Worm (Caenorhabditis elegans) whole organism, young adult: Measurements from ENCODE around the gene gpa-17.
A peak's percentile ranks its signal among the peaks of the same experiment; 100 is the strongest.
"Not testable (repeated sequence)": the region's sequence is repeated elsewhere in the genome, so short reads cannot be mapped to it uniquely, and the experiment has no call there.

Experiments used
- B0261.1 ChIP-seq: sonication (generic microtip); optimal IDR thresholded peaks from 2 replicates; lab custom pipeline; 2016; ENCODE audit warnings: mild to moderate bottlenecking, missing genetic modification characterization, moderate library complexity, missing compliant biosample characterization
- F23B12.7 ChIP-seq: sonication (generic microtip); optimal IDR thresholded peaks from 2 replicates; lab custom pipeline; 2017; ENCODE audit warnings: missing genetic modification characterization, mild to moderate bottlenecking, missing compliant biosample characterization, antibody characterized with exemption, moderate library complexity; ENCODE audit not compliant: insufficient read depth
- F33H1.4 ChIP-seq: fragments of 200-800 bp; sonication (Bioruptor generic); IDR thresholded peaks from 2 replicates; pipeline ENCODE4 v1.3.6; 2022; ENCODE audit warnings: missing genetic modification reagents, missing genetic modification characterization, missing compliant biosample characterization
- F39B2.1 ChIP-seq: fragments of 200-800 bp; sonication (Bioruptor generic); IDR thresholded peaks from 2 replicates; pipeline ENCODE4 v1.3.6; 2022; ENCODE audit warnings: missing genetic modification reagents, missing genetic modification characterization, missing compliant biosample characterization
- F52B5.7 ChIP-seq: sonication (generic microtip); optimal IDR thresholded peaks from 2 replicates; lab custom pipeline; 2016; ENCODE audit warnings: mild to moderate bottlenecking, missing genetic modification characterization, missing compliant biosample characterization
- K11D2.4 ChIP-seq: fragments of 200-800 bp; sonication (Bioruptor generic); IDR thresholded peaks from 2 replicates; pipeline ENCODE4 v1.3.6; 2022; ENCODE audit warnings: missing genetic modification reagents, missing genetic modification characterization, missing compliant biosample characterization
- T26A5.8 ChIP-seq: sonication (generic microtip); optimal IDR thresholded peaks from 2 replicates; lab custom pipeline; 2016; ENCODE audit warnings: missing genetic modification characterization, missing compliant biosample characterization
- Y56A3A.18 ChIP-seq: fragments of 200-800 bp; sonication (Bioruptor generic); IDR thresholded peaks from 2 replicates; pipeline ENCODE4 v1.3.6; 2022; ENCODE audit warnings: missing genetic modification reagents, missing genetic modification characterization, missing compliant biosample characterization
- athp-1 ChIP-seq: sonication (generic microtip); optimal IDR thresholded peaks from 2 replicates; lab custom pipeline; 2017; ENCODE audit warnings: mild to moderate bottlenecking, missing genetic modification characterization, missing compliant biosample characterization
- attf-6 ChIP-seq: fragments of 200-800 bp; sonication (Bioruptor generic); IDR thresholded peaks from 2 replicates; pipeline ENCODE4 v1.3.6; 2022; ENCODE audit warnings: missing genetic modification reagents, missing genetic modification characterization, missing compliant biosample characterization
- cebp-1 ChIP-seq, 2 experiments: fragments of 200-800 bp in 1 of 2; sonication (Bioruptor generic) in 1 of 2; sonication (generic microtip) in 1 of 2; IDR thresholded peaks in 1 of 2; optimal IDR thresholded peaks in 1 of 2; 2 replicates each; pipeline versions ENCODE4 v1.3.6 to Lab custom; 2017 to 2022; ENCODE audit warnings: missing compliant biosample characterization in 2 of 2, missing genetic modification characterization in 2 of 2, mild to moderate bottlenecking in 1 of 2, missing genetic modification reagents in 1 of 2, moderate library complexity in 1 of 2
- ceh-58 ChIP-seq: fragments of 200-800 bp; sonication (Bioruptor generic); IDR thresholded peaks from 2 replicates; pipeline ENCODE4 v1.3.6; 2022; ENCODE audit warnings: missing genetic modification characterization, missing compliant biosample characterization
- gei-17 ChIP-seq: fragments of 200-800 bp; sonication (Bioruptor generic); optimal IDR thresholded peaks from 2 replicates; lab custom pipeline; 2018; ENCODE audit warnings: mild to moderate bottlenecking, missing genetic modification characterization, missing compliant biosample characterization
- hlh-26 ChIP-seq: fragments of 200-800 bp; sonication (Bioruptor generic); conservative IDR thresholded peaks from 2 replicates; pipeline ENCODE4 v1.3.6; 2022; ENCODE audit warnings: missing genetic modification reagents, missing genetic modification characterization, missing compliant biosample characterization
- hmg-20 ChIP-seq: fragments of 200-800 bp; sonication (Bioruptor generic); IDR thresholded peaks from 2 replicates; pipeline ENCODE4 v1.3.6; 2022; ENCODE audit warnings: missing genetic modification reagents, missing genetic modification characterization, missing compliant biosample characterization
- let-526 ChIP-seq: fragments of 200-800 bp; sonication (Bioruptor generic); IDR thresholded peaks from 2 replicates; pipeline ENCODE4 v1.3.6; 2022; ENCODE audit warnings: missing genetic modification reagents, missing genetic modification characterization, missing compliant biosample characterization
- let-607 ChIP-seq, 2 experiments: fragments of 200-800 bp in 1 of 2; sonication (Bioruptor generic) in 1 of 2; sonication (generic microtip) in 1 of 2; optimal IDR thresholded peaks; 2 replicates each; lab custom pipeline; 2016 to 2018; ENCODE audit warnings: mild to moderate bottlenecking in 2 of 2, missing compliant biosample characterization in 2 of 2, missing genetic modification characterization in 2 of 2, moderate library complexity in 2 of 2, missing genotype in 1 of 2
- lin-35 ChIP-seq, 3 experiments: fragments of 150-350 bp in 2 of 3; sonication (generic microtip) in 1 of 3; optimal IDR thresholded peaks; 2 replicates each; lab custom pipeline; 2014 to 2018; ENCODE audit warnings: missing biosample characterization in 3 of 3, missing genetic modification characterization in 3 of 3, missing genetic modification reagents in 3 of 3
- lsl-1 ChIP-seq: fragments of 200-800 bp; sonication (Bioruptor generic); optimal IDR thresholded peaks from 2 replicates; lab custom pipeline; 2018; ENCODE audit warnings: mild to moderate bottlenecking, missing genetic modification characterization, moderate library complexity, missing compliant biosample characterization
- lsy-27 ChIP-seq: sonication (generic microtip); optimal IDR thresholded peaks from 2 replicates; lab custom pipeline; 2017; ENCODE audit warnings: missing genetic modification characterization, mild to moderate bottlenecking, missing compliant biosample characterization, antibody characterized with exemption, missing genotype, borderline replicate concordance; ENCODE audit not compliant: insufficient read depth
- madf-6 ChIP-seq: fragments of 200-800 bp; sonication (Bioruptor generic); IDR thresholded peaks from 2 replicates; pipeline ENCODE4 v1.3.6; 2022; ENCODE audit warnings: missing genetic modification reagents, missing genetic modification characterization, missing compliant biosample characterization
- mcd-1 ChIP-seq: fragments of 200-800 bp; sonication (Bioruptor generic); IDR thresholded peaks from 2 replicates; pipeline ENCODE4 v1.3.6; 2022; ENCODE audit warnings: missing genetic modification reagents, missing genetic modification characterization, missing compliant biosample characterization
- nhr-90 ChIP-seq: sonication (generic microtip); optimal IDR thresholded peaks from 2 replicates; lab custom pipeline; 2016; ENCODE audit warnings: missing genotype, mild to moderate bottlenecking, missing genetic modification characterization, missing compliant biosample characterization
- rcor-1 ChIP-seq: fragments of 200-800 bp; sonication (Bioruptor generic); IDR thresholded peaks from 2 replicates; pipeline ENCODE4 v1.3.6; 2022; ENCODE audit warnings: missing genetic modification reagents, missing genetic modification characterization, missing compliant biosample characterization
- repo-1 ChIP-seq: sonication (generic microtip); optimal IDR thresholded peaks from 2 replicates; lab custom pipeline; 2017; ENCODE audit warnings: mild to moderate bottlenecking, missing genetic modification characterization, missing compliant biosample characterization
- tbp1 ChIP-seq: fragments of 200-800 bp; sonication (Bioruptor generic); optimal IDR thresholded peaks from 2 replicates; lab custom pipeline; 2018; ENCODE audit warnings: mild to moderate bottlenecking, missing genetic modification characterization, missing compliant biosample characterization
- tlf-1 ChIP-seq: fragments of 200-800 bp; sonication (Bioruptor generic); optimal IDR thresholded peaks from 2 replicates; lab custom pipeline; 2018; ENCODE audit warnings: mild to moderate bottlenecking, missing genetic modification characterization, missing compliant biosample characterization
- zfh-2 ChIP-seq: fragments of 200-800 bp; sonication (Bioruptor generic); conservative IDR thresholded peaks from 2 replicates; pipeline ENCODE4 v1.3.6; 2022; ENCODE audit warnings: missing genetic modification reagents, missing genetic modification characterization, missing compliant biosample characterization
- ztf-25 ChIP-seq: fragments of 200-800 bp; sonication (Bioruptor generic); IDR thresholded peaks from 2 replicates; pipeline ENCODE4 v1.3.6; 2022; ENCODE audit warnings: missing genetic modification reagents, missing genetic modification characterization, missing compliant biosample characterization
- ztf-3 ChIP-seq: fragments of 200-800 bp; sonication (Bioruptor generic); optimal IDR thresholded peaks from 2 replicates; lab custom pipeline; 2018; ENCODE audit warnings: mild to moderate bottlenecking, missing genetic modification characterization, missing compliant biosample characterization

The gpa-17 gene

DNA sequence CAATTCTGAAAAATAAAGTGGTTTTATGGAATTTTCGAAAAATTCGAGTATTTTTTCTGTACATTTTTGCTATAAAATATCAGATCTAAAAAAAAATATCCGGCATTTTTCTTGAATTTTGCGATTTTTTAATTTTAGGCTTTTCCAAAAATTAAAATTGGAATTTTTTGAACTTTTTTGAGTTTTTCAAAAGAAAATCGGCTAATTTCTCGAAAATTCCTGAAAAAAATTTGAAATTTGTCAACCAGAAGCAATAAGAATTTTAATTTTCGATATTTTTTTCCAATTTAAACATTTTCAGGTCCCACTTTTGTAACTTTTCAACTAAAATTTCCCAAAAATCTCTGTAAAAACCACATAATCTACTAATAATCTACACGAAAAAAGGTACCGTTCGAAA lies 17.3 kb downstream of the gpa-17 start, which contains the start of gene Y71H2B.11:
Gene Y71H2B.11, plus strand, starts transcription at position 301 of the 400 bp plus-strand sequence.
- TF ChIP-seq lsl-1 (no peak), let-607 (tag; optimal IDR thresholded peaks at IDR 0.05; lab: Kevin White, UChicago) (no peak)

DNA sequence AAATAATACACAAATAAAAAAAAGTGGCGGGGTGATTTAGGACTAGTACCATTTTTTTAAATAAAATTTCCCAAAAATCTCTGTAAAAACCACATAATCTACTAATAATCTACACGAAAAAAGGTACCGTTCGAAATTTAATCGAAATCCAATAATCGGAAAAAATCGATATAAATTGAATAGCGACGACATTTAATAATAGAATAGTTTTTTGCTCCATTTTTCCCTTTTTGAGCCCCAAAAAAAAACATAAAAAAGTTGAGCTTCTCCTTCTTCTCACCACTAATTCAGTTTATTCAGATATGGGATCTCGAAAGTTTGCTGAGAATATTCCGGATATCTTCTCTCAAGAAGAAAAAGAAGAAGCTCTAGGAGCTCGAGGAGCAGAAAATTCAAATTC lies 21.4 kb downstream of the gpa-17 start, which contains the start of gene Y71H2B.5:
Gene Y71H2B.5, plus strand, starts transcription at position 301 of the 400 bp plus-strand sequence.
- TF ChIP-seq lsy-27, T26A5.8, athp-1 (tag; lab: Kevin White, UChicago): not testable (repeated sequence)

DNA sequence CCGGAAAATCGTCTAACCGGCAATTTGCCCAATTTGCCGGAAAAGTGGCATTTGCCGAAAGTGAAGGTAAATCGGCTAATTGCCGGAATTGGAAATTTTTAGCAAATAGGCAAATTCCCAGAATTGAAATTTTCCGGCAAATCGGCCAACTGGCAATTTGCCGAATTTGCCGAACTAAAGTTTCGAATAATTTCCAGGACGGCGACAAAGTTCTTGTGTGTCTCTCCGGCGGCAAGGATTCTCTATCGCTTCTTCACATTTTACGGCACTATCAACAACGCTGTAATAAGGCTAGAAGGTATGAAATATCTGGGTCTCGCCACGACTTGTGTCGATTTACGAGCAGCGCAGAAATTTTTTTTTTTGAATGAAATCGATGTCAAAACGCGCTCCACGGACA lies 29.9 kb downstream of the gpa-17 start:
- no peak for TF ChIP-seq K11D2.4
- no peak for TF ChIP-seq tbp1 (GFP tag; lab: Kevin White, UChicago)
- no peak for TF ChIP-seq repo-1 (tag; lab: Kevin White, UChicago)
- no peak for TF ChIP-seq attf-6 (GFP tag; lab: Robert Waterston, UW)
- no peak for TF ChIP-seq hmg-20 (GFP tag; lab: Robert Waterston, UW)
- TF ChIP-seq ztf-25 = no peak
- no peak for TF ChIP-seq F52B5.7 (tag; lab: Kevin White, UChicago)
- no peak for TF ChIP-seq tlf-1

DNA sequence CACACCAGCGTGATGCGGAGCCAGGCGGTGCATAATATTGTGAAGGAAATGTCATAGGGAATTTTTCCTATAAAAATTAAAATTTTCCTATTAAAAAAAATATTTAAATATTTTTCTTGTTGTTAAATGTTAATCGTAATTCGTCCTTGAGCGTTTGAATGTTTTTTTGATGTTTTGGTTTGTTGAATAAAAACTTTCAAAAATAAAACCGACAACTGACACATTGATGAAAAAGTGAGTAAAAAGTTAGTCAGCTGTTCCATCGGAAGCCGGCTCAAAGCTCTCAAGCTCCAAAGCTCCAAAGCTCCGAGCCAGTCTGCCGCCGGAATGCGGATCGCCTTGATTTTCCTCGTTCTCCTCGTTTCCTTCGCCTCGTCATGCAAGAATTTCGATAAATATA lies 32.3 kb downstream of the gpa-17 start, which contains the start of gene Y71H2B.4:
Gene Y71H2B.4, plus strand, starts transcription at position 301 of the 400 bp plus-strand sequence.
- TF ChIP-seq let-526 (GFP tag; lab: Robert Waterston, UW) = no peak
- 0 out of 2 replicates have a peak, but pooled peaks have one; percentile 38 for TF ChIP-seq zfh-2 (GFP tag; lab: Robert Waterston, UW)

DNA sequence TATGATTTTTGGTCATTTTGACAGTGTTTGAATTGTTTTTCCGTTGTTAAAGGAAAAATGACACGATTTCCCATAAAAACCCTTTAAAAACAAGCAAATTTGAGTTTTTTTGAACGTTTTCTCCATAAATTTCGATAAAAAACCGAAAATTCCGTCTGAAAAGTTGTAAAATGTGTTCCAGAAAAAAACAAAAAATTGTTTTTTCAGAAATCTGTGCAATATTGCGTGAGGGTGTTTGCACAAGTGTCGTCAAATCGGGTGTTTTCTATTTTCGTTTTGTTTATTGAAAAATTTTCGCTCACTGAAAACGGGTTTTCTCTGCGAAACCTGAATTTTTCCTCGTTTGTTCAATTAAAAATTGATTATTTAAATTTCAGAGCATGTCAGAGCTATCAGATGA lies 33.2 kb downstream of the gpa-17 start, which contains the start of gene ppfr-4:
Gene ppfr-4, plus strand, starts transcription at position 378 of the 400 bp plus-strand sequence.
- no peak for TF ChIP-seq rcor-1 (GFP tag; lab: Robert Waterston, UW)
- peak; percentile 13; the same call in 1 of the 2 replicates for TF ChIP-seq mcd-1 (GFP tag; lab: Robert Waterston, UW)
- peak in 1 of 3 experiments; percentile 56 for TF ChIP-seq lin-35 (GFP tag; optimal IDR thresholded peaks at IDR 0.05; lab: Kevin White, UChicago)
- TF ChIP-seq madf-6 = 0 out of 2 replicates have a peak, but pooled peaks have one; percentile 34
- TF ChIP-seq Y56A3A.18 (GFP tag; lab: Robert Waterston, UW) = no peak
- peak; percentile 20; the same call in 1 of the 2 replicates for TF ChIP-seq F33H1.4 (GFP tag; lab: Robert Waterston, UW)

ce11 chrIII:2622870-2623269 lies 36.5 kb downstream of the gpa-17 start, which contains the start of gene Y71H2B.2:
Gene Y71H2B.2, plus strand, starts transcription at chrIII:2623170.
- no peak for TF ChIP-seq B0261.1
- TF ChIP-seq lin-35 (GFP tag; optimal IDR thresholded peaks at IDR 0.05; lab: Kevin White, UChicago) = no peak
- TF ChIP-seq F23B12.7 (tag; lab: Kevin White, UChicago) = no peak
- TF ChIP-seq F39B2.1 (GFP tag; lab: Robert Waterston, UW) = no peak
- TF ChIP-seq Y56A3A.18 (GFP tag; lab: Robert Waterston, UW) = no peak
- no peak for TF ChIP-seq ceh-58 (GFP tag; lab: Robert Waterston, UW)
- no peak for TF ChIP-seq hlh-26 (GFP tag; lab: Robert Waterston, UW)
- no peak for TF ChIP-seq cebp-1 (GFP tag; IDR thresholded peaks at IDR 0.05; lab: Robert Waterston, UW)
- TF ChIP-seq cebp-1 (tag; optimal IDR thresholded peaks at IDR 0.05; lab: Kevin White, UChicago) = no peak
- TF ChIP-seq nhr-90 (tag; lab: Kevin White, UChicago) = no peak
- TF ChIP-seq ztf-3 = no peak
- no peak for TF ChIP-seq gei-17 (GFP tag; lab: Kevin White, UChicago)
- TF ChIP-seq F52B5.7 (tag; lab: Kevin White, UChicago) = no peak
